Worm (Caenorhabditis elegans): ENCODE data around the gene mma-1.

mma-1 gene

DNA sequence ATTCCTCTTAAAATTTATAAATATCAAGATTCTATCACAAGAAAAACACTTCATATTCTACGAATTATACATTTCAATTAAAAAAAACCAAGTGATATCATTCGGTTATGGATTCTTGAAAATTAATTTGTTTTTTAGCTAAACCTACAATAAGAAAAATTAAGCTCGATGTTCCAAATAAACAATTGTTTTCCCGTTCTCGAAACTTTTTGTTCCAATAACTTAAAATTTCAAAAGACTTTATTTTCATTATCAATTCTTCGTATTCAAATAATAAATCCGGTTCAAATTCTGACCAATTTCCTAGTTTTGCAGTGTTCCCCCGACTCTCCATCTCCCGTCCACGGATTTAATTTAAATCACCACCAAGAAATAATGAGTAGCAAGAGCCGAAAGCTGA is 16.8 kb downstream of the mma-1 start, which contains the start of gene E02A10.3:
TSS of gene E02A10.3 (plus strand) at position 301 of the 400 bp plus-strand sequence.
- no peak for TF ChIP-seq nhr-237 (tag; optimal IDR thresholded peaks at IDR 0.05)

DNA sequence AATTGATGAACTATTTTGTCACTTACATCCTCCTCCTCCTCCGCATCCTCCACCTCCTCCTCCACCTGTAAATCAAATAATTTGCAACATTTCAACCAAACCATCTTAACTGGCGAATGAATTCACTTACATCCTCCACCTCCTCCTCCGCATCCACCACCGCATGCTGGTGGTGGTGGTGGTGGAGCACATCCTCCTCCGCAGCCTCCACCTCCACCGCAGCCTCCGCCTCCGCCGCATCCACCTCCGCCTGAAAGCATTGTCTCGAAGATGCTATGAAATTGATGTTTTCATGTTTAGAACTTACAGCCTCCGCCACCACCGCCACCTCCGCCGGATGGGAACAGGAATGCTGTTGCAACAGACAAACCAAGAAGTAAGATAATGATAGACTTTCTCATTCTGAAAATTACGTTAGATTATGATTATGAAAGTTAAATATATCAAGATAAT is 19.6 kb downstream of the mma-1 start, which contains the start of gene grl-23:
TSS of gene grl-23 (minus strand) at position 403 of the 453 bp plus-strand sequence.
- TF ChIP-seq snpc-4 (tag; optimal IDR thresholded peaks at IDR 0.05), result no peak
- no peak for TF ChIP-seq ztf-11 (tag; optimal IDR thresholded peaks at IDR 0.05)
- no peak for TF ChIP-seq mls-2 (tag; optimal IDR thresholded peaks at IDR 0.05)
- TF ChIP-seq elt-3 (tag; optimal IDR thresholded peaks at IDR 0.05), result no peak
- TF ChIP-seq ceh-39 (tag; optimal IDR thresholded peaks at IDR 0.05), result no peak
- TF ChIP-seq nhr-237 (tag; optimal IDR thresholded peaks at IDR 0.05), result no peak
- no peak for TF ChIP-seq zip-8 (tag; optimal IDR thresholded peaks at IDR 0.05)

DNA sequence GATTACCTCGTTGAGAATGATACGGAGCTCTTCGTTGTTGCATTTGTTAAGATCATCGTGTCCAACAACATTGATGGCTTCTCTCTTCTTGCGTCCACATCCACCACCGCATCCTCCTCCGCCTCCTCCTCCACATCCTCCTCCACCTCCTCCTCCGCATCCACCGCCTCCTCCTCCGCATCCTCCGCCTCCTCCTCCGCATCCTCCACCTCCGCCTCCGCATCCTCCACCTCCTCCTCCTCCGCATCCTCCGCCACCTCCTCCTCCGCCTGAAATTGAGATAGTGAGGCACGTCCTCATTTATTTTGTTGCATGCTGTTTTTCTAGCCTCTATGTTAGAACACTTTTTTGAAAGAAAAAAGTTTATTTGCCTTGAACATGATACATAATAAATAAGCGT is 20.2 kb downstream of the mma-1 start:
- TF ChIP-seq ceh-43 (GFP tag; optimal IDR thresholded peaks at IDR 0.05), result no peak
- TF ChIP-seq unc-39 (tag; optimal IDR thresholded peaks at IDR 0.05), result no peak
- no peak for TF ChIP-seq tbx-8 (GFP tag; optimal IDR thresholded peaks at IDR 0.05)
- no peak for TF ChIP-seq sptf-1 (tag; optimal IDR thresholded peaks at IDR 0.05)
- TF ChIP-seq sem-2 (GFP tag; optimal IDR thresholded peaks at IDR 0.05), result no peak
- TF ChIP-seq mls-2 (tag; optimal IDR thresholded peaks at IDR 0.05), result no peak
- no peak for TF ChIP-seq ham-2 (GFP tag; optimal IDR thresholded peaks at IDR 0.05)
- no peak for TF ChIP-seq unc-120 (tag; optimal IDR thresholded peaks at IDR 0.05; ENCODE audit: poor library complexity, severe bottlenecking)
- TF ChIP-seq flh-1 (GFP tag; optimal IDR thresholded peaks at IDR 0.05), result no peak
- TF ChIP-seq elt-1 (tag; optimal IDR thresholded peaks at IDR 0.05; ENCODE audit: borderline replicate concordance, insufficient read depth), result no peak
- TF ChIP-seq M03D4.4 (tag; optimal IDR thresholded peaks at IDR 0.05), result no peak
- TF ChIP-seq nhr-28 (tag; optimal IDR thresholded peaks at IDR 0.05), result no peak
- no peak for TF ChIP-seq nhr-12 (tag; optimal IDR thresholded peaks at IDR 0.05)
- TF ChIP-seq ceh-83 (GFP tag; optimal IDR thresholded peaks at IDR 0.05), result no peak
- TF ChIP-seq zip-8 (tag; optimal IDR thresholded peaks at IDR 0.05), result no peak
- TF ChIP-seq lin-32 (GFP tag; optimal IDR thresholded peaks at IDR 0.05), result no peak
- no peak for TF ChIP-seq mab-5 (tag; optimal IDR thresholded peaks at IDR 0.05)
- TF ChIP-seq lin-13 (tag; optimal IDR thresholded peaks at IDR 0.05), result no peak
- TF ChIP-seq nhr-2 (tag; optimal IDR thresholded peaks at IDR 0.05), result no peak

DNA sequence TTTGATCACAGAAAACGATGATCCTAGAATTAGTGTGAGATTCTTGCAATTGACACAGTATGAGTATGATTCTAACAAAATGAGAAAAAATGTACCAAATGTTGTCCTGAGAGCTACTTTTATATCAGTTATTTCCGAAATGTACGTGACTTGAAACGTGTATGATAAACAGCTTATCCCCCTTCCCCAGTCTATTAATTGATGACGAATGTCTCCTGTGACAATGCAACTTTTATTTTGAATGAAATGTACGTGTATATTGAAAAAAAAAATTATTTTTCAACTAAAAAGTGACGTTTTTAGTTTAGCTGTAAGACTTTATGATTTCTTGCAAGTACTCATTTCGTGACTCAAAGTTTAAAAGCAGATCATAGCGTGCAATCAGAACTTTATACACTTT is 25.8 kb downstream of the mma-1 start:
- no peak for TF ChIP-seq unc-39 (tag; optimal IDR thresholded peaks at IDR 0.05)
- TF ChIP-seq unc-120 (tag; optimal IDR thresholded peaks at IDR 0.05; ENCODE audit: poor library complexity, severe bottlenecking), result no peak
- no peak for TF ChIP-seq mep-1 (tag; optimal IDR thresholded peaks at IDR 0.05)
- no peak for TF ChIP-seq ztf-11 (tag; optimal IDR thresholded peaks at IDR 0.05)
- TF ChIP-seq tbx-8 (GFP tag; optimal IDR thresholded peaks at IDR 0.05), result no peak
- TF ChIP-seq ceh-43 (GFP tag; optimal IDR thresholded peaks at IDR 0.05), result no peak
- no peak for TF ChIP-seq blmp-1 (tag; optimal IDR thresholded peaks at IDR 0.05)
- no peak for TF ChIP-seq mab-5 (tag; optimal IDR thresholded peaks at IDR 0.05)
- no peak for TF ChIP-seq ham-2 (GFP tag; optimal IDR thresholded peaks at IDR 0.05)
- TF ChIP-seq nhr-76 (tag; optimal IDR thresholded peaks at IDR 0.05), result no peak
- TF ChIP-seq bed-3 (GFP tag; optimal IDR thresholded peaks at IDR 0.05), result no peak
- no peak for TF ChIP-seq flh-1 (GFP tag; optimal IDR thresholded peaks at IDR 0.05)
- TF ChIP-seq nhr-237 (tag; optimal IDR thresholded peaks at IDR 0.05), result no peak
- no peak for TF ChIP-seq pha-4 (tag; optimal IDR thresholded peaks at IDR 0.05)
- TF ChIP-seq nhr-28 (tag; optimal IDR thresholded peaks at IDR 0.05), result no peak
- no peak for TF ChIP-seq mls-2 (tag; optimal IDR thresholded peaks at IDR 0.05)
- TF ChIP-seq nhr-2 (tag; optimal IDR thresholded peaks at IDR 0.05), result no peak
- TF ChIP-seq M03D4.4 (tag; optimal IDR thresholded peaks at IDR 0.05), result no peak
- no peak for TF ChIP-seq nhr-12 (tag; optimal IDR thresholded peaks at IDR 0.05)

DNA sequence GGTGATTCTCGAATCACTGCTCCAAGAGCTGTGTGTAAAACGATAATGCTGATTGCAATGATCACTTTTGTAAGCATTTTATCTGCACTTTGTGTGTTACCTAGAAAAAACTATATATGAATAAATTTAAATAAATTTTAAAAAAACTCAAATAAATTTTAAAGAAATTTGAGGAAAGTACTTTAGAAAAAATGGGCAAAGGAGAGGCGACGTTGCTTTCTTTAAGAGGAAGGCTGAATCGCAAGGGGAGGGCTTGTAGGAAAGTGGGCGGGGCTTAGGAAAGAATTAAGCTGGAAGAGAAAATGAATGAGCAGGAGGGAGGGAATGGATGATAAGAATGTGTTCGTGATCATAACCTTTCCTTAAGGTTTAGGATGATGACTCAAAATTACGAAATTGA is 28.2 kb downstream of the mma-1 start, which contains the start of gene E02A10.4:
TSS of gene E02A10.4 (minus strand) at position 101 of the 400 bp plus-strand sequence.
- TF ChIP-seq ceh-39 (tag; optimal IDR thresholded peaks at IDR 0.05) (no peak), ces-1 (GFP tag; optimal IDR thresholded peaks at IDR 0.05) (no peak), lsy-2 (tag; optimal IDR thresholded peaks at IDR 0.05) (no peak), nhr-12 (tag; optimal IDR thresholded peaks at IDR 0.05) (no peak), nhr-2 (tag; optimal IDR thresholded peaks at IDR 0.05) (no peak), unc-120 (tag; optimal IDR thresholded peaks at IDR 0.05; ENCODE audit: poor library complexity, severe bottlenecking) (no peak), lin-32 (GFP tag; optimal IDR thresholded peaks at IDR 0.05) (no peak), M03D4.4 (tag; optimal IDR thresholded peaks at IDR 0.05) (no peak), nhr-28 (tag; optimal IDR thresholded peaks at IDR 0.05) (no peak), zip-8 (tag; optimal IDR thresholded peaks at IDR 0.05) (no peak), ham-2 (GFP tag; optimal IDR thresholded peaks at IDR 0.05) (no peak), bed-3 (GFP tag; optimal IDR thresholded peaks at IDR 0.05) (no peak), flh-1 (GFP tag; optimal IDR thresholded peaks at IDR 0.05) (no peak), nhr-237 (tag; optimal IDR thresholded peaks at IDR 0.05) (no peak), unc-62 (GFP tag; optimal IDR thresholded peaks at IDR 0.05) (no peak), hlh-1 (tag; optimal IDR thresholded peaks at IDR 0.05) (no peak), mep-1 (tag; optimal IDR thresholded peaks at IDR 0.05) (no peak), blmp-1 (tag; optimal IDR thresholded peaks at IDR 0.05) (no peak)
